Fruit fly (Drosophila melanogaster): Measurements from ENCODE around the gene CG4998.

DNA sequence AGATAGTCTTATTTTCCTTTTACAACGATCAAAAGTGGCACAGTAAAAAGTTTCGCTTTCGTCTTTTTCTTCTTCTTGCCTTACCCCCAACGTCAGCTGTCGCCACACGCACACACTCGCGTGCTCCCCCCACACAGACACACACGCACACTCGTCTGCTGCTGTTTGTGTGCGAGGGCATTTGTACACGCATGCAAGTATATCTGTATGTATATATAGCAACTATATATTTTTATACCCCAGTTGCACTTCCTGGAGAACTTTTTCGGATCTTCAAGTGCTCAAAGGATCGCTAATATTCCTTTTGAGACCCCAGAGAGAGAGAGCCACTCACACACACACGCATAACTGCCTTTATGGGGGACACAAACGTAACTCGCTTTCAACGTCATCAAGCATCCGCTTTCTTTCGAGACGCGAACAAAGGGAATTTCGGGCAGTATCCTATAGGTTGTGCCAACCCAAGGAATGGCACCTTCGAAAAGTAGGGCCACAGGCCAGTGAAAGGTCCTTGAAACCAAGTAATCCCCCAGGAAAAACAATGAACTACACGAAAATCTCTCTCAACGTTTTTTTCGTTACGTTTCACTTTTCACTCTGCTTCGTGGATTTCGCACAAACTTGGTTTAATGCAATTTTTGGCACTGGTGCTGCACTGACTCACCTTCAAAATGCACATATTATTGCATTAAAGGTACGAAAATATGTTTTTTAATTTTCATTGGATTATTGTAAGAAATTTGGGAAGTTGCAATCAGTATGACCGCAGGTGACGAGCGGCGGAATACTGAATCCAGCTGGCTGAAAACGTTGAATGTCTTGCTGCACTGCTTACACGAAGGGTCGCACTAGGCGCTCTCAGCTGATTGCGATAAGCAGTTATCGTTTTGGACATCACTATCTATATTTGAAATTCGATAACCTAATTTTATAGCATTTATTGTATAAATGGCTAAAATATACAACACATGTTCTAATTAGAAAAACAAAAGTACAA, 39.3 kb downstream of the CG4998 start, which contains the start of gene roq:
- TF ChIP-seq Rel (GFP tag; optimal IDR thresholded peaks at IDR 0.05) (peak; percentile 18), Rel (tag; optimal IDR thresholded peaks at IDR 0.05) (peak; percentile 6), dmrt93B (GFP tag; optimal IDR thresholded peaks at IDR 0.05) (no peak), Vsx2 (GFP tag; optimal IDR thresholded peaks at IDR 0.05; ENCODE audit: partially characterized antibody) (no peak)

All from whole organism, wandering third instar larva.